Fruit fly (Drosophila melanogaster): ENCODE measurements around the gene CG10713.

The CG10713 gene

dm6 chr3L:13479609-13480240, 44.7 kb upstream of the CG10713 start (continued):
- TF ChIP-seq Dll (GFP tag; IDR thresholded peaks at IDR 0.05; ENCODE audit: partially characterized antibody) (no peak), CG7987 (GFP tag; optimal IDR thresholded peaks at IDR 0.05) (no peak), CG18476 (GFP tag; optimal IDR thresholded peaks at IDR 0.05) (no peak), Atf-2 (GFP tag; optimal IDR thresholded peaks at IDR 0.05) (no peak), CG6254 (GFP tag; optimal IDR thresholded peaks at IDR 0.05) (peak; percentile 17), fd64A (GFP tag; optimal IDR thresholded peaks at IDR 0.05) (no peak), bab2 (GFP tag; optimal IDR thresholded peaks at IDR 0.05) (peak; percentile 44), sna (GFP tag; IDR thresholded peaks at IDR 0.05; ENCODE audit: partially characterized antibody) (no peak), CG34224 (GFP tag; IDR thresholded peaks at IDR 0.05; ENCODE audit: partially characterized antibody) (no peak), Hr3 (GFP tag; optimal IDR thresholded peaks at IDR 0.05) (no peak), Dip2 (GFP tag; IDR thresholded peaks at IDR 0.05) (no peak), wdn (GFP tag; IDR thresholded peaks at IDR 0.05) (0 out of 2 replicates have a peak, but pooled peaks have one; percentile 21), pfk (GFP tag; optimal IDR thresholded peaks at IDR 0.05) (no peak), CG11560 (tag; IDR thresholded peaks at IDR 0.05) (no peak), Dp (GFP tag; optimal IDR thresholded peaks at IDR 0.05) (no peak), luna (GFP tag; optimal IDR thresholded peaks at IDR 0.05) (no peak), CG10979 (tag; optimal IDR thresholded peaks at IDR 0.05) (no peak), D (optimal IDR thresholded peaks at IDR 0.05) (no peak), D (GFP tag; optimal IDR thresholded peaks at IDR 0.05) (no peak), HHEX (GFP tag; optimal IDR thresholded peaks at IDR 0.05) (peak; percentile 53), CG12071 (GFP tag; optimal IDR thresholded peaks at IDR 0.05) (no peak), CG15269 (tag; optimal IDR thresholded peaks at IDR 0.05) (peak; percentile 64), eyg (GFP tag; optimal IDR thresholded peaks at IDR 0.05) (no peak), CG33213 (GFP tag; optimal IDR thresholded peaks at IDR 0.05) (no peak), klu (GFP tag; IDR thresholded peaks at IDR 0.05) (no peak), stwl (tag; optimal IDR thresholded peaks at IDR 0.05) (no peak), tgo (GFP tag; IDR thresholded peaks at IDR 0.05) (no peak; the same call in 1 of the 3 replicates), Lpt (GFP tag; optimal IDR thresholded peaks at IDR 0.05) (no peak), Hr39 (optimal IDR thresholded peaks at IDR 0.05) (no peak), disco-r (GFP tag; optimal IDR thresholded peaks at IDR 0.05) (no peak), Doc3 (GFP tag; IDR thresholded peaks at IDR 0.05; ENCODE audit: partially characterized antibody) (no peak), crc (GFP tag; optimal IDR thresholded peaks at IDR 0.05) (no peak), dan (GFP tag; IDR thresholded peaks at IDR 0.05) (no peak)

dm6 chr3L:13479204-13479600, 44.2 kb upstream of the CG10713 start:
- TF ChIP-seq Bdp1 (GFP tag; optimal IDR thresholded peaks at IDR 0.05) (no peak), Med (GFP tag) (no peak), CG30403 (GFP tag; optimal IDR thresholded peaks at IDR 0.05) (no peak), Trl (optimal IDR thresholded peaks at IDR 0.05) (peak in 1 of 2 experiments; percentile 39), Trl (GFP tag; optimal IDR thresholded peaks at IDR 0.05) (no peak), unpg (GFP tag; optimal IDR thresholded peaks at IDR 0.05) (no peak), CG6654 (GFP tag; optimal IDR thresholded peaks at IDR 0.05) (no peak), CG15696 (tag; optimal IDR thresholded peaks at IDR 0.05) (no peak), ttk (GFP tag; IDR thresholded peaks at IDR 0.05) (0 out of 2 replicates have a peak, but pooled peaks have one; percentile 10), B-H2 (GFP tag; optimal IDR thresholded peaks at IDR 0.05) (no peak), br (optimal IDR thresholded peaks at IDR 0.05) (no peak), CG34224 (GFP tag; IDR thresholded peaks at IDR 0.05; ENCODE audit: partially characterized antibody) (peak; percentile 44; the same call in 1 of the 3 replicates), pzg (GFP tag; optimal IDR thresholded peaks at IDR 0.05) (no peak), chinmo (GFP tag; IDR thresholded peaks at IDR 0.05; ENCODE audit: partially characterized antibody) (0 out of 4 replicates have a peak, but pooled peaks have one; percentile 57), gcm2 (GFP tag; optimal IDR thresholded peaks at IDR 0.05) (no peak), tgo (GFP tag; IDR thresholded peaks at IDR 0.05) (no peak), danr (GFP tag; IDR thresholded peaks at IDR 0.05) (no peak), CG10462 (GFP tag; optimal IDR thresholded peaks at IDR 0.05) (no peak), CG18476 (GFP tag; optimal IDR thresholded peaks at IDR 0.05) (no peak), CG10654 (GFP tag; optimal IDR thresholded peaks at IDR 0.05) (no peak), CG16813 (GFP tag; IDR thresholded peaks at IDR 0.05; ENCODE audit: partially characterized antibody) (no peak), nau (GFP tag; optimal IDR thresholded peaks at IDR 0.05) (peak; percentile 61)
